Fruit fly (Drosophila melanogaster) whole organism, embryonic: ENCODE data around the gene CG5776.

Experiments
- ATbp ChIP-seq: fragments of 200-800 bp; sonication (Bioruptor generic); optimal IDR thresholded peaks from 2 replicates; lab custom pipeline; 2017; ENCODE audit warnings: missing biosample characterization, mild to moderate bottlenecking, missing genetic modification characterization, missing genetic modification reagents
- Adf1 ChIP-seq: fragments of 200-800 bp; sonication (Bioruptor generic); IDR thresholded peaks from 2 replicates; pipeline ENCODE4 v1.3.6; 2022; ENCODE audit warnings: missing biosample characterization, missing genetic modification characterization
- Antp ChIP-seq: fragments of 200-800 bp; sonication (Bioruptor generic); optimal IDR thresholded peaks from 3 replicates; lab custom pipeline; 2016; ENCODE audit warnings: missing biosample characterization, missing genetic modification characterization
- Bteb2 ChIP-seq: fragments of 200-800 bp; sonication (Bioruptor generic); optimal IDR thresholded peaks from 2 replicates; lab custom pipeline; 2016; ENCODE audit warnings: missing biosample characterization, missing genetic modification characterization
- C15 ChIP-seq: fragments of 200-800 bp; sonication (Bioruptor generic); IDR thresholded peaks from 3 replicates; pipeline ENCODE4 v1.3.6; 2022; ENCODE audit warnings: missing biosample characterization, missing genetic modification characterization
- CG10979 ChIP-seq: fragments of 200-800 bp; sonication (Bioruptor generic); optimal IDR thresholded peaks from 2 replicates; lab custom pipeline; 2018; ENCODE audit warnings: missing biosample characterization, mild to moderate bottlenecking, missing genetic modification characterization, moderate library complexity
- CG12155 ChIP-seq: fragments of 200-800 bp; sonication (Bioruptor generic); optimal IDR thresholded peaks from 3 replicates; lab custom pipeline; 2016; ENCODE audit warnings: missing biosample characterization, missing genetic modification characterization
- CG13624 ChIP-seq: fragments of 200-800 bp; sonication (Bioruptor generic); optimal IDR thresholded peaks from 2 replicates; lab custom pipeline; 2016; ENCODE audit warnings: missing biosample characterization, missing genetic modification characterization
- CG15073 ChIP-seq: fragments of 200-800 bp; sonication (Bioruptor generic); optimal IDR thresholded peaks from 2 replicates; lab custom pipeline; 2016; ENCODE audit warnings: missing biosample characterization, missing genetic modification characterization
- CG1647 ChIP-seq: fragments of 200-800 bp; sonication (Bioruptor generic); optimal IDR thresholded peaks from 3 replicates; lab custom pipeline; 2016; ENCODE audit warnings: missing biosample characterization, missing genetic modification characterization
- CG2120 ChIP-seq: fragments of 200-800 bp; sonication (Bioruptor generic); optimal IDR thresholded peaks from 3 replicates; lab custom pipeline; 2016; ENCODE audit warnings: missing biosample characterization, missing genetic modification characterization
- CG2712 ChIP-seq: fragments of 200-800 bp; optimal IDR thresholded peaks from 3 replicates; lab custom pipeline; 2019; ENCODE audit warnings: missing biosample characterization, mild to moderate bottlenecking, missing genetic modification characterization, moderate library complexity
- CG30403 ChIP-seq: fragments of 200-800 bp; sonication (Bioruptor generic); optimal IDR thresholded peaks from 3 replicates; lab custom pipeline; 2016; ENCODE audit warnings: missing biosample characterization, missing genetic modification characterization
- CG30431 ChIP-seq: fragments of 200-800 bp; sonication (Bioruptor generic); optimal IDR thresholded peaks from 2 replicates; lab custom pipeline; 2017; ENCODE audit warnings: missing biosample characterization, missing genetic modification characterization
- CG4282 ChIP-seq: fragments of 200-800 bp; sonication (Bioruptor generic); optimal IDR thresholded peaks from 2 replicates; lab custom pipeline; 2016; ENCODE audit warnings: missing biosample characterization, missing genetic modification characterization
- CG4328 ChIP-seq: fragments of 200-800 bp; sonication (Bioruptor generic); optimal IDR thresholded peaks from 3 replicates; lab custom pipeline; 2017; ENCODE audit warnings: missing biosample characterization, missing genetic modification reagents, missing genetic modification characterization
- CG8359 ChIP-seq: fragments of 200-800 bp; sonication (Bioruptor generic); optimal IDR thresholded peaks from 2 replicates; lab custom pipeline; 2017; ENCODE audit warnings: missing biosample characterization, mild to moderate bottlenecking, missing genetic modification characterization, borderline replicate concordance
- CHES-1-like ChIP-seq: fragments of 200-800 bp; sonication (Bioruptor generic); optimal IDR thresholded peaks from 2 replicates; lab custom pipeline; 2016; ENCODE audit warnings: missing biosample characterization, missing genetic modification characterization
- CoRest ChIP-seq: fragments of 200-800 bp; sonication (Bioruptor generic); optimal IDR thresholded peaks from 3 replicates; lab custom pipeline; 2018; ENCODE audit warnings: missing biosample characterization, mild to moderate bottlenecking, missing genetic modification characterization, moderate library complexity
- Dbx ChIP-seq: fragments of 200-800 bp; sonication (Bioruptor generic); IDR thresholded peaks from 3 replicates; pipeline ENCODE4 v1.3.6; 2022; ENCODE audit warnings: missing biosample characterization, missing genetic modification characterization
- Dfd ChIP-seq, 2 experiments: fragments of >200 bp; optimal IDR thresholded peaks; 2 replicates each; lab custom pipeline; 2017; ENCODE audit warnings: missing biosample characterization in 2 of 2, missing genetic modification characterization in 2 of 2
- Dip2 ChIP-seq: fragments of 200-800 bp; sonication (Bioruptor generic); IDR thresholded peaks from 2 replicates; pipeline ENCODE4 v1.3.6; 2022; ENCODE audit warnings: missing biosample characterization, missing genetic modification characterization
- Fer2 ChIP-seq: fragments of 200-800 bp; sonication (Bioruptor generic); optimal IDR thresholded peaks from 2 replicates; lab custom pipeline; 2018; ENCODE audit warnings: missing biosample characterization, mild to moderate bottlenecking, missing genetic modification characterization, moderate library complexity
- MBD-R2 ChIP-seq: fragments of 200-800 bp; sonication (Bioruptor generic); IDR thresholded peaks from 2 replicates; pipeline ENCODE4 v1.3.6; 2022; ENCODE audit warnings: missing biosample characterization, missing genetic modification characterization
- MESR4 ChIP-seq: fragments of 200-800 bp; sonication (Bioruptor generic); optimal IDR thresholded peaks from 2 replicates; lab custom pipeline; 2018; ENCODE audit warnings: missing biosample characterization, mild to moderate bottlenecking, missing genetic modification characterization, moderate library complexity
- Mrtf ChIP-seq: fragments of 200-800 bp; sonication (Bioruptor generic); IDR thresholded peaks from 3 replicates; pipeline ENCODE4 v1.3.6; 2022; ENCODE audit warnings: missing biosample characterization, missing genetic modification characterization
- Opbp ChIP-seq: fragments of 200-800 bp; sonication (Bioruptor generic); IDR thresholded peaks from 3 replicates; pipeline ENCODE4 v1.3.6; 2022; ENCODE audit warnings: missing biosample characterization, missing genetic modification characterization; ENCODE audit not compliant: partially characterized antibody
- Spps ChIP-seq: fragments of 200-800 bp; sonication (Bioruptor generic); optimal IDR thresholded peaks from 2 replicates; lab custom pipeline; 2018; ENCODE audit warnings: missing biosample characterization, mild to moderate bottlenecking, missing genetic modification characterization
- Ssrp ChIP-seq: fragments of 200-800 bp; sonication (Bioruptor generic); optimal IDR thresholded peaks from 2 replicates; lab custom pipeline; 2018; ENCODE audit warnings: missing biosample characterization, mild to moderate bottlenecking, missing genetic modification characterization, moderate library complexity
- Trl ChIP-seq, 3 experiments: fragments of >200 bp in 2 of 3; fragments of 200-800 bp in 1 of 3; sonication (Bioruptor generic) in 1 of 3; optimal IDR thresholded peaks; 2 replicates in 1 of 3; 3 replicates in 2 of 3; lab custom pipeline; 2016 to 2017; ENCODE audit warnings: missing biosample characterization in 1 of 3, missing genetic modification characterization in 1 of 3
- YL-1 ChIP-seq: fragments of 200-800 bp; sonication (Bioruptor generic); optimal IDR thresholded peaks from 3 replicates; lab custom pipeline; 2017; ENCODE audit warnings: missing biosample characterization, mild to moderate bottlenecking, missing genetic modification characterization
- ap ChIP-seq: fragments of 200-800 bp; sonication (Bioruptor generic); IDR thresholded peaks from 2 replicates; pipeline ENCODE4 v1.3.6; 2022; ENCODE audit warnings: missing biosample characterization, missing genetic modification characterization
- bowl ChIP-seq: fragments of 200-800 bp; sonication (Bioruptor generic); IDR thresholded peaks from 2 replicates; pipeline ENCODE4 v1.3.6; 2022; ENCODE audit warnings: missing biosample characterization, missing genetic modification characterization
- bsh ChIP-seq, 2 experiments: fragments of 200-800 bp; sonication (Bioruptor generic); optimal IDR thresholded peaks; 2 replicates each; lab custom pipeline; 2017 to 2018; ENCODE audit warnings: mild to moderate bottlenecking in 2 of 2, missing biosample characterization in 2 of 2, missing genetic modification characterization in 2 of 2, moderate library complexity in 1 of 2
- cas ChIP-seq: fragments of 200-800 bp; sonication (Bioruptor generic); IDR thresholded peaks from 2 replicates; pipeline ENCODE4 v1.3.6; 2022; ENCODE audit warnings: missing biosample characterization, missing genetic modification characterization
- chinmo ChIP-seq: fragments of 200-800 bp; sonication (Bioruptor generic); IDR thresholded peaks from 4 replicates; pipeline ENCODE4 v1.3.6; 2022; ENCODE audit warnings: missing biosample characterization, missing genetic modification characterization; ENCODE audit not compliant: partially characterized antibody
- corto ChIP-seq: fragments of 200-800 bp; sonication (Bioruptor generic); optimal IDR thresholded peaks from 2 replicates; lab custom pipeline; 2016; ENCODE audit warnings: missing biosample characterization, mild to moderate bottlenecking, missing genetic modification characterization, moderate library complexity
- en ChIP-seq: fragments of 200-800 bp; sonication (Bioruptor generic); optimal IDR thresholded peaks from 2 replicates; lab custom pipeline; 2016; ENCODE audit warnings: missing biosample characterization, missing genetic modification characterization
- gfzf ChIP-seq: fragments of 200-800 bp; sonication (Bioruptor generic); optimal IDR thresholded peaks from 2 replicates; lab custom pipeline; 2016; ENCODE audit warnings: missing biosample characterization, mild to moderate bottlenecking, missing genetic modification characterization, moderate library complexity
- gt ChIP-seq: fragments of 200-800 bp; sonication (Bioruptor generic); IDR thresholded peaks from 2 replicates; pipeline ENCODE4 v1.3.6; 2022; ENCODE audit warnings: missing biosample characterization, missing genetic modification characterization
- inv ChIP-seq: fragments of 200-800 bp; sonication (Bioruptor generic); IDR thresholded peaks from 2 replicates; pipeline ENCODE4 v1.3.6; 2022; ENCODE audit warnings: missing biosample characterization, missing genetic modification characterization; ENCODE audit not compliant: partially characterized antibody
- lov ChIP-seq, 2 experiments: fragments of 200-800 bp in 1 of 2; fragments of >200 bp in 1 of 2; sonication (Bioruptor generic) in 1 of 2; IDR thresholded peaks in 1 of 2; optimal IDR thresholded peaks in 1 of 2; 2 replicates in 1 of 2; 3 replicates in 1 of 2; pipeline versions ENCODE4 v1.3.6 to Lab custom; 2017 to 2022; ENCODE audit warnings: missing biosample characterization in 1 of 2, missing genetic modification characterization in 1 of 2
- nom ChIP-seq: fragments of 200-800 bp; sonication (Bioruptor generic); optimal IDR thresholded peaks from 2 replicates; lab custom pipeline; 2017; ENCODE audit warnings: missing biosample characterization, missing genetic modification characterization, mild to moderate bottlenecking, moderate library complexity, missing genetic modification reagents
- prd ChIP-seq, 3 experiments: fragments of >200 bp in 2 of 3; fragments of 200-800 bp in 1 of 3; sonication (Bioruptor generic) in 1 of 3; optimal IDR thresholded peaks in 2 of 3; IDR thresholded peaks in 1 of 3; 2 replicates in 2 of 3; 3 replicates in 1 of 3; pipeline versions ENCODE4 v1.3.6 to Lab custom; 2017 to 2022; ENCODE audit warnings: missing biosample characterization in 1 of 3, missing genetic modification characterization in 1 of 3
- pzg ChIP-seq: fragments of 200-800 bp; sonication (Bioruptor generic); optimal IDR thresholded peaks from 3 replicates; lab custom pipeline; 2018; ENCODE audit warnings: missing biosample characterization, mild to moderate bottlenecking, missing genetic modification characterization, moderate library complexity
- shn ChIP-seq: fragments of 200-800 bp; sonication (Bioruptor generic); optimal IDR thresholded peaks from 3 replicates; lab custom pipeline; 2016; ENCODE audit warnings: missing biosample characterization, missing genetic modification characterization
- sim ChIP-seq: fragments of 200-800 bp; sonication (Bioruptor generic); IDR thresholded peaks from 2 replicates; pipeline ENCODE4 v1.3.6; 2022; ENCODE audit warnings: missing biosample characterization, missing genetic modification characterization
- vnd ChIP-seq: fragments of 200-800 bp; sonication (Bioruptor generic); IDR thresholded peaks from 3 replicates; pipeline ENCODE4 v1.3.6; 2022; ENCODE audit warnings: missing biosample characterization, missing genetic modification characterization; ENCODE audit not compliant: partially characterized antibody

Gene CG5776

DNA sequence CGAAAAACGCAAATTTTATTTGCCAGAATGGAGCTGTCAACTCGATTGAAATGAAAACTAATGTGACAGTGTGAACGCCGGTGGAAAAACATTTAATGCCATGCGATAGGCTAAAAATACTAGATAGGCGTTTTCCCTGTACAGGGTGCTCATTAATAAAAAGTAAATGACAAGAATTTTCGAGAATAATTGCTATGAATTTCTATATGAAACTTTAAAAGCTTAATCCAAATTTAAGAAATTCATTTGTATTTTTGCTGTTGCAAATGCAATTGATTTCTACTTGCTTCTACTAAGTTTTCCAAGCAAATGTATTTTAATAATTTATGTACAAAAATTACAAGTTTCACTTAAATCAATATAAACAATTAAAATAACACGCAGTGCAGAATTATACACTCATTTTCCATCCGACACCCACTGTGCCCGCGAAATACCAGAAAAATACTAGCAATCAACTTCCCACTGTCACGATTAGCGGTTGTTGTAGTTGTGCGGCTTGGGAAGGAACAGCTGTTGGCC, 17.6 kb upstream of the CG5776 start, which contains the start of gene Pih1D1 (continued):
- TF ChIP-seq chinmo (GFP tag; lab: Robert Waterston, UW), result no peak
- peak; percentile 85 for TF ChIP-seq CG1647 (GFP tag; lab: Kevin White, UChicago)
- peak; percentile 82 for TF ChIP-seq MBD-R2 (GFP tag; lab: Robert Waterston, UW)
- peak; percentile 91; the same call in 2 of the 3 replicates for TF ChIP-seq C15 (GFP tag; lab: Robert Waterston, UW)
- TF ChIP-seq lov (optimal IDR thresholded peaks at IDR 0.05; lab: Kevin White, UChicago), result no peak
- TF ChIP-seq lov (GFP tag; IDR thresholded peaks at IDR 0.05; lab: Robert Waterston, UW), result peak; percentile 82
- TF ChIP-seq Fer2, result peak; percentile 93
- peak; percentile 73 for TF ChIP-seq Adf1 (GFP tag; lab: Robert Waterston, UW)
- TF ChIP-seq bowl (GFP tag; lab: Robert Waterston, UW), result peak; percentile 76
- peak; percentile 80 for TF ChIP-seq cas (GFP tag; lab: Robert Waterston, UW)
- TF ChIP-seq ATbp, result peak; percentile 80
- peak; percentile 78 for TF ChIP-seq CG4282 (GFP tag; lab: Kevin White, UChicago)
- no peak for TF ChIP-seq MESR4 (GFP tag; lab: Kevin White, UChicago)
- TF ChIP-seq CG2712 (tag; lab: Kevin White, UChicago), result peak; percentile 97
- TF ChIP-seq gt (GFP tag; lab: Robert Waterston, UW), result peak; percentile 86
- TF ChIP-seq Bteb2 (GFP tag; lab: Kevin White, UChicago), result peak; percentile 92
- no peak for TF ChIP-seq prd (optimal IDR thresholded peaks at IDR 0.05; lab: Kevin White, UChicago)
- TF ChIP-seq prd (GFP tag; IDR thresholded peaks at IDR 0.05; lab: Robert Waterston, UW), result peak; percentile 97
- TF ChIP-seq pzg (GFP tag; lab: Kevin White, UChicago), result peak; percentile 53
- TF ChIP-seq inv (GFP tag; lab: Robert Waterston, UW), result no peak
- TF ChIP-seq shn (GFP tag; lab: Kevin White, UChicago), result peak; percentile 91
- peak; percentile 97 for TF ChIP-seq CG2120 (GFP tag; lab: Kevin White, UChicago)
- peak; percentile 96 for TF ChIP-seq Dbx (GFP tag; lab: Robert Waterston, UW)
- peak; percentile 84 for TF ChIP-seq CG8359 (GFP tag; lab: Kevin White, UChicago)
- TF ChIP-seq corto (GFP tag; lab: Kevin White, UChicago), result peak; percentile 53
- TF ChIP-seq CG13624 (GFP tag; lab: Kevin White, UChicago), result peak; percentile 91
- peak in 1 of 2 experiments; percentile 91 for TF ChIP-seq bsh (GFP tag; optimal IDR thresholded peaks at IDR 0.05; lab: Kevin White, UChicago)
- TF ChIP-seq YL-1 (GFP tag; lab: Kevin White, UChicago), result peak; percentile 81
- TF ChIP-seq Mrtf (GFP tag; lab: Robert Waterston, UW), result peak; percentile 93
- peak; percentile 46 for TF ChIP-seq en
- peak; percentile 83 for TF ChIP-seq Antp (GFP tag; lab: Kevin White, UChicago)
- TF ChIP-seq nom, result peak; percentile 63
- peak; percentile 99 for TF ChIP-seq CG30403 (GFP tag; lab: Kevin White, UChicago)
- peak; percentile 92 for TF ChIP-seq CG30431 (GFP tag; lab: Kevin White, UChicago)
- TF ChIP-seq ap (GFP tag; lab: Robert Waterston, UW), result peak; percentile 91
- TF ChIP-seq Spps (tag; lab: Kevin White, UChicago), result peak; percentile 89
- TF ChIP-seq CG15073 (GFP tag; lab: Kevin White, UChicago), result peak; percentile 77
- TF ChIP-seq Dfd (GFP tag; optimal IDR thresholded peaks at IDR 0.05; lab: Kevin White, UChicago), result peak in 1 of 2 experiments; percentile 93
- TF ChIP-seq CG12155, result peak; percentile 93
- peak; percentile 90 for TF ChIP-seq CHES-1-like (GFP tag; lab: Kevin White, UChicago)
- peak; percentile 92 for TF ChIP-seq CG4328
- peak; percentile 86 for TF ChIP-seq gfzf (GFP tag; lab: Kevin White, UChicago)
- TF ChIP-seq Dip2 (GFP tag; lab: Robert Waterston, UW), result peak; percentile 69; the same call in 1 of the 2 replicates
- peak; percentile 96 for TF ChIP-seq Ssrp (tag; lab: Kevin White, UChicago)
- TF ChIP-seq Trl (optimal IDR thresholded peaks at IDR 0.05; lab: Kevin White, UChicago), result no peak
- peak; percentile 87 for TF ChIP-seq Trl (GFP tag; optimal IDR thresholded peaks at IDR 0.05; lab: Kevin White, UChicago)
- TF ChIP-seq CoRest (tag; lab: Kevin White, UChicago), result peak; percentile 98
- peak; percentile 92 for TF ChIP-seq CG10979
- no peak for TF ChIP-seq vnd (GFP tag; lab: Robert Waterston, UW)
- TF ChIP-seq sim (GFP tag; lab: Robert Waterston, UW), result peak; percentile 89
- no peak for TF ChIP-seq Opbp (GFP tag; lab: Robert Waterston, UW)
